Fruit fly (Drosophila melanogaster) whole organism, embryonic: Measurements from ENCODE around the gene TotM.

Source experiments
- B-H2 ChIP-seq: fragments of 200-800 bp; sonication (Bioruptor generic); optimal IDR thresholded peaks from 2 replicates; lab custom pipeline; 2018; ENCODE audit warnings: missing biosample characterization, mild to moderate bottlenecking, missing genetic modification characterization
- Blimp-1 ChIP-seq: fragments of 200-800 bp; sonication (Bioruptor generic); optimal IDR thresholded peaks from 3 replicates; lab custom pipeline; 2018; ENCODE audit warnings: missing biosample characterization, missing genetic modification characterization, mild to moderate bottlenecking, moderate library complexity, missing genetic modification reagents
- CG10267 ChIP-seq: fragments of 200-800 bp; sonication (Bioruptor generic); optimal IDR thresholded peaks from 2 replicates; lab custom pipeline; 2018; ENCODE audit warnings: missing biosample characterization, mild to moderate bottlenecking, missing genetic modification characterization, moderate library complexity
- CG10979 ChIP-seq: fragments of 200-800 bp; sonication (Bioruptor generic); optimal IDR thresholded peaks from 2 replicates; lab custom pipeline; 2018; ENCODE audit warnings: missing biosample characterization, mild to moderate bottlenecking, missing genetic modification characterization, moderate library complexity
- CG11085 ChIP-seq: fragments of 200-800 bp; sonication (Bioruptor generic); IDR thresholded peaks from 2 replicates; pipeline ENCODE4 v1.3.6; 2022; ENCODE audit warnings: missing biosample characterization, missing genetic modification characterization
- CG11504 ChIP-seq: fragments of 200-800 bp; sonication (Bioruptor generic); optimal IDR thresholded peaks from 3 replicates; lab custom pipeline; 2019; ENCODE audit warnings: missing biosample characterization, mild to moderate bottlenecking, missing genetic modification characterization, moderate library complexity
- CG14710 ChIP-seq: fragments of 200-800 bp; sonication (Bioruptor generic); optimal IDR thresholded peaks from 3 replicates; lab custom pipeline; 2019; ENCODE audit warnings: missing biosample characterization, mild to moderate bottlenecking, missing genetic modification characterization, moderate library complexity
- CG15601 ChIP-seq: fragments of 200-800 bp; sonication (Bioruptor generic); optimal IDR thresholded peaks from 3 replicates; lab custom pipeline; 2019; ENCODE audit warnings: missing biosample characterization, mild to moderate bottlenecking, missing genetic modification characterization, moderate library complexity
- CG15696 ChIP-seq: fragments of 200-800 bp; sonication (Bioruptor generic); optimal IDR thresholded peaks from 2 replicates; lab custom pipeline; 2019; ENCODE audit warnings: missing biosample characterization, mild to moderate bottlenecking, missing genetic modification characterization, moderate library complexity
- CG17361 ChIP-seq: fragments of 200-800 bp; sonication (Bioruptor generic); IDR thresholded peaks from 3 replicates; pipeline ENCODE4 v1.3.6; 2022; ENCODE audit warnings: missing biosample characterization, missing genetic modification characterization
- CG18262 ChIP-seq: fragments of 200-800 bp; optimal IDR thresholded peaks from 3 replicates; lab custom pipeline; 2019; ENCODE audit warnings: missing biosample characterization, mild to moderate bottlenecking, missing genetic modification characterization, moderate library complexity
- CG2712 ChIP-seq: fragments of 200-800 bp; optimal IDR thresholded peaks from 3 replicates; lab custom pipeline; 2019; ENCODE audit warnings: missing biosample characterization, mild to moderate bottlenecking, missing genetic modification characterization, moderate library complexity
- CG30403 ChIP-seq: fragments of 200-800 bp; sonication (Bioruptor generic); optimal IDR thresholded peaks from 3 replicates; lab custom pipeline; 2016; ENCODE audit warnings: missing biosample characterization, missing genetic modification characterization
- CG31441 ChIP-seq: fragments of 200-800 bp; sonication (Bioruptor generic); IDR thresholded peaks from 2 replicates; pipeline ENCODE4 v1.3.6; 2022; ENCODE audit warnings: missing biosample characterization, missing genetic modification characterization
- CG32532 ChIP-seq: fragments of 200-800 bp; sonication (Bioruptor generic); IDR thresholded peaks from 2 replicates; pipeline ENCODE4 v1.3.6; 2022; ENCODE audit warnings: missing biosample characterization, missing genetic modification characterization
- CG42726 ChIP-seq: fragments of 200-800 bp; sonication (Bioruptor generic); IDR thresholded peaks from 2 replicates; pipeline ENCODE4 v1.3.6; 2022; ENCODE audit warnings: missing biosample characterization, missing genetic modification characterization; ENCODE audit not compliant: partially characterized antibody
- CG4424 ChIP-seq: fragments of 200-800 bp; sonication (Bioruptor generic); optimal IDR thresholded peaks from 3 replicates; lab custom pipeline; 2016; ENCODE audit warnings: missing biosample characterization, missing genetic modification characterization
- CG9817 ChIP-seq: fragments of 200-800 bp; sonication (Bioruptor generic); optimal IDR thresholded peaks from 2 replicates; lab custom pipeline; 2018; ENCODE audit warnings: missing biosample characterization, mild to moderate bottlenecking, missing genetic modification characterization, moderate library complexity
- CG9932 ChIP-seq: fragments of 200-800 bp; sonication (Bioruptor generic); IDR thresholded peaks from 2 replicates; pipeline ENCODE4 v1.3.6; 2022; ENCODE audit warnings: missing biosample characterization, missing genetic modification characterization
- Chrac-16 ChIP-seq: fragments of 200-800 bp; sonication (Bioruptor generic); optimal IDR thresholded peaks from 3 replicates; lab custom pipeline; 2016; ENCODE audit warnings: missing biosample characterization, missing genetic modification characterization
- Dek ChIP-seq: fragments of 200-800 bp; sonication (Bioruptor generic); optimal IDR thresholded peaks from 3 replicates; lab custom pipeline; 2019; ENCODE audit warnings: missing biosample characterization, mild to moderate bottlenecking, missing genetic modification characterization, moderate library complexity
- Dip2 ChIP-seq: fragments of 200-800 bp; sonication (Bioruptor generic); IDR thresholded peaks from 2 replicates; pipeline ENCODE4 v1.3.6; 2022; ENCODE audit warnings: missing biosample characterization, missing genetic modification characterization
- Dp ChIP-seq: fragments of 200-800 bp; sonication (Bioruptor generic); optimal IDR thresholded peaks from 2 replicates; lab custom pipeline; 2018; ENCODE audit warnings: missing biosample characterization, mild to moderate bottlenecking, missing genetic modification characterization, moderate library complexity
- HLH3B ChIP-seq: fragments of 200-800 bp; sonication (Bioruptor generic); IDR thresholded peaks from 2 replicates; pipeline ENCODE4 v1.3.6; 2022; ENCODE audit warnings: missing biosample characterization, missing genetic modification characterization
- Hr3 ChIP-seq: fragments of 200-800 bp; sonication (Bioruptor generic); optimal IDR thresholded peaks from 3 replicates; lab custom pipeline; 2016; ENCODE audit warnings: missing biosample characterization, missing genetic modification characterization
- Max ChIP-seq: fragments of 200-800 bp; sonication (Bioruptor generic); optimal IDR thresholded peaks from 2 replicates; lab custom pipeline; 2016; ENCODE audit warnings: missing biosample characterization, mild to moderate bottlenecking, missing genetic modification characterization
- Med ChIP-seq: fragments of 200-800 bp; sonication (Bioruptor generic); peaks from one replicate; lab custom pipeline; 2016; ENCODE audit warnings: missing biosample characterization, missing genetic modification characterization, mild to moderate bottlenecking, inconsistent platforms, moderate library complexity
- Myb ChIP-seq: fragments of 200-800 bp; sonication (Bioruptor generic); optimal IDR thresholded peaks from 2 replicates; lab custom pipeline; 2016; ENCODE audit warnings: missing biosample characterization, missing genetic modification characterization
- Nf-YB ChIP-seq: fragments of 200-800 bp; sonication (Bioruptor generic); optimal IDR thresholded peaks from 3 replicates; lab custom pipeline; 2019; ENCODE audit warnings: missing biosample characterization, mild to moderate bottlenecking, missing genetic modification characterization, moderate library complexity
- Nf-YC ChIP-seq: fragments of 200-800 bp; optimal IDR thresholded peaks from 3 replicates; lab custom pipeline; 2019; ENCODE audit warnings: missing biosample characterization, mild to moderate bottlenecking, missing genetic modification characterization, moderate library complexity
- Rfx ChIP-seq: fragments of 200-800 bp; sonication (Bioruptor generic); IDR thresholded peaks from 2 replicates; pipeline ENCODE4 v1.3.6; 2022; ENCODE audit warnings: missing biosample characterization, missing genetic modification characterization
- Xbp1 ChIP-seq: fragments of 200-800 bp; sonication (Bioruptor generic); optimal IDR thresholded peaks from 3 replicates; lab custom pipeline; 2016; ENCODE audit warnings: missing biosample characterization, mild to moderate bottlenecking, missing genetic modification characterization
- ara ChIP-seq: fragments of 200-800 bp; sonication (Bioruptor generic); IDR thresholded peaks from 2 replicates; pipeline ENCODE4 v1.3.6; 2022; ENCODE audit warnings: missing biosample characterization, missing genetic modification characterization
- caup ChIP-seq: fragments of 200-800 bp; sonication (Bioruptor generic); optimal IDR thresholded peaks from 3 replicates; lab custom pipeline; 2017; ENCODE audit warnings: missing biosample characterization, mild to moderate bottlenecking, missing genetic modification characterization, moderate library complexity; ENCODE audit not compliant: severe bottlenecking
- chif ChIP-seq, 2 experiments: fragments of 200-800 bp; sonication (Bioruptor generic); optimal IDR thresholded peaks; 3 replicates each; lab custom pipeline; 2016; ENCODE audit warnings: missing biosample characterization in 2 of 2, missing genetic modification characterization in 2 of 2
- da ChIP-seq: fragments of 200-800 bp; sonication (Bioruptor generic); optimal IDR thresholded peaks from 2 replicates; lab custom pipeline; 2016; ENCODE audit warnings: missing biosample characterization, missing genetic modification characterization
- dmrt99B ChIP-seq: fragments of 200-800 bp; sonication (Bioruptor generic); optimal IDR thresholded peaks from 2 replicates; lab custom pipeline; 2018; ENCODE audit warnings: missing biosample characterization, mild to moderate bottlenecking, missing genetic modification characterization, moderate library complexity
- fd3F ChIP-seq: fragments of 200-800 bp; sonication (Bioruptor generic); optimal IDR thresholded peaks from 2 replicates; lab custom pipeline; 2018; ENCODE audit warnings: missing biosample characterization, mild to moderate bottlenecking, missing genetic modification characterization, moderate library complexity
- gem ChIP-seq: fragments of 200-800 bp; sonication (Bioruptor generic); optimal IDR thresholded peaks from 2 replicates; lab custom pipeline; 2019; ENCODE audit warnings: missing biosample characterization, mild to moderate bottlenecking, missing genetic modification characterization, moderate library complexity
- grau ChIP-seq: fragments of 200-800 bp; optimal IDR thresholded peaks from 3 replicates; lab custom pipeline; 2019; ENCODE audit warnings: missing biosample characterization, mild to moderate bottlenecking, missing genetic modification characterization, moderate library complexity
- gro ChIP-seq: fragments of 200-800 bp; sonication (Bioruptor generic); optimal IDR thresholded peaks from 2 replicates; lab custom pipeline; 2016; ENCODE audit warnings: missing biosample characterization, missing genetic modification characterization
- gsb-n ChIP-seq: fragments of 200-800 bp; sonication (Bioruptor generic); optimal IDR thresholded peaks from 3 replicates; lab custom pipeline; 2018; ENCODE audit warnings: missing biosample characterization, mild to moderate bottlenecking, missing genetic modification characterization
- insv ChIP-seq, 2 experiments: fragments of 200-800 bp; sonication (Bioruptor generic); optimal IDR thresholded peaks; 3 replicates each; lab custom pipeline; 2016 to 2018; ENCODE audit warnings: missing biosample characterization in 2 of 2, missing genetic modification characterization in 2 of 2
- lilli ChIP-seq: fragments of 200-800 bp; sonication (Bioruptor generic); optimal IDR thresholded peaks from 3 replicates; lab custom pipeline; 2016; ENCODE audit warnings: missing biosample characterization, missing genetic modification characterization
- nmo ChIP-seq: fragments of 200-800 bp; sonication (Bioruptor generic); optimal IDR thresholded peaks from 2 replicates; lab custom pipeline; 2018; ENCODE audit warnings: missing biosample characterization, mild to moderate bottlenecking, missing genetic modification characterization, moderate library complexity
- pita ChIP-seq: fragments of 200-800 bp; sonication (Bioruptor generic); optimal IDR thresholded peaks from 2 replicates; lab custom pipeline; 2017; ENCODE audit warnings: missing biosample characterization, mild to moderate bottlenecking, missing genetic modification characterization
- slbo ChIP-seq: fragments of 200-800 bp; sonication (Bioruptor generic); IDR thresholded peaks from 2 replicates; pipeline ENCODE4 v1.3.6; 2022; ENCODE audit warnings: missing biosample characterization, missing genetic modification characterization
- stwl ChIP-seq: fragments of 200-800 bp; sonication (Bioruptor generic); optimal IDR thresholded peaks from 3 replicates; lab custom pipeline; 2018; ENCODE audit warnings: missing biosample characterization, mild to moderate bottlenecking, missing genetic modification characterization, moderate library complexity
- trem ChIP-seq: fragments of 200-800 bp; optimal IDR thresholded peaks from 3 replicates; lab custom pipeline; 2019; ENCODE audit warnings: missing biosample characterization, mild to moderate bottlenecking, missing genetic modification characterization, moderate library complexity

The TotM gene

DNA sequence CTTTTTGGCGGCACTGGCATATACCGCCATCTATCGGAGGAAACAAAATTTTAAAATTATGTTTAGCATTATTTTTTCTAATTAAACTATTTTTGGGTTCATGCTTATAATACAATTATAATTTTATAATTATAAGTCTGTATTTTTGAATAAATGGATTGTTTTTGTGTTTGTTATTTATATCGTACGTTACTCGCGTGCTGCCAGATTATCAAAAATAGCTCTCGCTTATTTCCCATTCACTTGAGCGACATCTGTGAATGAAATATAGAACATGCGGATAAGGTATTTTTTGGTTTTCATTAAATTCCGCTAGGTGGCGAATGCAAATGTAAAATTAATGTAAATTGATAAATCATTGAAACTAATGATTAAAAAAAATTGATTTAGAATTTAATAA is 36.2 kb downstream of the TotM start (continued):
- peak; percentile 23 for TF ChIP-seq CG15601
- no peak for TF ChIP-seq da (GFP tag; lab: Kevin White, UChicago)
- TF ChIP-seq CG11085 (GFP tag; lab: Robert Waterston, UW) = 0 out of 2 replicates have a peak, but pooled peaks have one; percentile 14
- peak; percentile 26 for TF ChIP-seq dmrt99B
- TF ChIP-seq gem (tag; lab: Kevin White, UChicago) = peak; percentile 48
- TF ChIP-seq CG10979 (tag; lab: Kevin White, UChicago) = peak; percentile 18
- TF ChIP-seq CG9817 (tag; lab: Kevin White, UChicago) = peak; percentile 33
- TF ChIP-seq CG32532 (GFP tag; lab: Robert Waterston, UW) = peak; percentile 67; the same call in 1 of the 2 replicates
- TF ChIP-seq Xbp1 = peak; percentile 28
- TF ChIP-seq gro = no peak
- TF ChIP-seq CG14710 (tag; lab: Kevin White, UChicago) = peak; percentile 53
- no peak for TF ChIP-seq Nf-YB
- TF ChIP-seq stwl (tag; lab: Kevin White, UChicago) = peak; percentile 26
- TF ChIP-seq CG18262 (tag; lab: Kevin White, UChicago) = peak; percentile 51
- TF ChIP-seq Rfx (GFP tag; lab: Robert Waterston, UW) = peak; percentile 32; the same call in 1 of the 2 replicates
- peak; percentile 58 for TF ChIP-seq CG11504 (tag; lab: Kevin White, UChicago)
- peak; percentile 6 for TF ChIP-seq gsb-n (tag; lab: Kevin White, UChicago)
- TF ChIP-seq CG15696 (tag; lab: Kevin White, UChicago) = peak; percentile 59
- TF ChIP-seq pita = peak; percentile 48
- TF ChIP-seq Dp (GFP tag; lab: Kevin White, UChicago) = peak; percentile 2
- peak; percentile 46 for TF ChIP-seq Dek (tag; lab: Kevin White, UChicago)
- TF ChIP-seq Max (GFP tag; lab: Kevin White, UChicago) = peak; percentile 5
- peak; percentile 0 for TF ChIP-seq CG4424 (GFP tag; lab: Kevin White, UChicago)
- TF ChIP-seq Med = peak; percentile 16
- peak; percentile 1 for TF ChIP-seq fd3F (GFP tag; lab: Kevin White, UChicago)
- peak; percentile 32 for TF ChIP-seq Hr3 (GFP tag; lab: Kevin White, UChicago)
- 0 out of 2 replicates have a peak, but pooled peaks have one; percentile 41 for TF ChIP-seq CG42726 (GFP tag; lab: Robert Waterston, UW)
- 0 out of 2 replicates have a peak, but pooled peaks have one; percentile 9 for TF ChIP-seq HLH3B (GFP tag; lab: Robert Waterston, UW)
- peak; percentile 35 for TF ChIP-seq Myb (GFP tag; lab: Kevin White, UChicago)
- TF ChIP-seq nmo (GFP tag; lab: Kevin White, UChicago) = peak; percentile 33
- peak; percentile 42; the same call in 1 of the 2 replicates for TF ChIP-seq CG31441 (GFP tag; lab: Robert Waterston, UW)
- TF ChIP-seq caup (GFP tag; lab: Kevin White, UChicago) = no peak
- peak; percentile 33; the same call in 1 of the 2 replicates for TF ChIP-seq CG9932 (GFP tag; lab: Robert Waterston, UW)
- peak; percentile 53 for TF ChIP-seq trem (tag; lab: Kevin White, UChicago)
- peak; percentile 17 for TF ChIP-seq Blimp-1 (GFP tag; lab: Kevin White, UChicago)
- peak; percentile 61 for TF ChIP-seq slbo
- peak; percentile 9 for TF ChIP-seq Chrac-16 (GFP tag; lab: Kevin White, UChicago)
- peak; percentile 31 for TF ChIP-seq grau (tag; lab: Kevin White, UChicago)
- peak; percentile 78 for TF ChIP-seq Dip2 (GFP tag; lab: Robert Waterston, UW)
- peak in 1 of 2 experiments; percentile 0 for TF ChIP-seq chif (GFP tag; optimal IDR thresholded peaks at IDR 0.05; lab: Kevin White, UChicago)
- peak; percentile 48 for TF ChIP-seq CG2712 (tag; lab: Kevin White, UChicago)
- TF ChIP-seq lilli (GFP tag; lab: Kevin White, UChicago) = peak; percentile 11
- TF ChIP-seq Nf-YC (tag; lab: Kevin White, UChicago) = peak; percentile 38
- peak; percentile 42 for TF ChIP-seq CG30403
- TF ChIP-seq CG17361 = peak; percentile 58; the same call in 2 of the 3 replicates
- TF ChIP-seq ara (GFP tag; lab: Robert Waterston, UW) = no peak
- no peak for TF ChIP-seq B-H2 (GFP tag; lab: Kevin White, UChicago)
- peak; percentile 60 for TF ChIP-seq CG10267 (tag; lab: Kevin White, UChicago)
- peak in 1 of 2 experiments; percentile 54 for TF ChIP-seq insv (GFP tag; optimal IDR thresholded peaks at IDR 0.05; lab: Kevin White, UChicago)
